Fruit fly (Drosophila melanogaster): ENCODE measurements around the gene anox.

Gene anox

dm6 chrX:21349800-21350309 lies 30.8 kb upstream of the anox start, which contains the start of the genes peng and sol:
TSS of gene peng (minus strand) at chrX:21349843.
TSS of gene sol (plus strand) at chrX:21350280.
- TF ChIP-seq tai (GFP tag; optimal IDR thresholded peaks at IDR 0.05) (no peak), Mio (GFP tag; optimal IDR thresholded peaks at IDR 0.05) (no peak), brk (GFP tag; optimal IDR thresholded peaks at IDR 0.05) (no peak), Vsx2 (GFP tag; optimal IDR thresholded peaks at IDR 0.05; ENCODE audit: partially characterized antibody) (no peak), h (GFP tag; optimal IDR thresholded peaks at IDR 0.05) (peak; percentile 77), Hr78 (GFP tag; optimal IDR thresholded peaks at IDR 0.05) (no peak), woc (GFP tag; optimal IDR thresholded peaks at IDR 0.05) (peak; percentile 78), Myc (optimal IDR thresholded peaks at IDR 0.05) (peak; percentile 61), sage (GFP tag; optimal IDR thresholded peaks at IDR 0.05) (no peak), br (GFP tag; optimal IDR thresholded peaks at IDR 0.05) (peak; percentile 68), pan (optimal IDR thresholded peaks at IDR 0.05) (no peak), Hr83 (GFP tag; optimal IDR thresholded peaks at IDR 0.05; ENCODE audit: poor library complexity, severe bottlenecking) (no peak), N (GFP tag; optimal IDR thresholded peaks at IDR 0.05) (no peak), Hnf4 (GFP tag; optimal IDR thresholded peaks at IDR 0.05) (no peak), psq (GFP tag; optimal IDR thresholded peaks at IDR 0.05) (peak; percentile 56), fru (GFP tag; optimal IDR thresholded peaks at IDR 0.05) (peak; percentile 71), Rel (GFP tag; optimal IDR thresholded peaks at IDR 0.05) (no peak), Rel (tag; optimal IDR thresholded peaks at IDR 0.05) (peak; percentile 26), ey (GFP tag; optimal IDR thresholded peaks at IDR 0.05) (peak; percentile 68), dsf (GFP tag; optimal IDR thresholded peaks at IDR 0.05; ENCODE audit: borderline replicate concordance) (no peak), GATAd (GFP tag; optimal IDR thresholded peaks at IDR 0.05) (no peak), OdsH (GFP tag; optimal IDR thresholded peaks at IDR 0.05) (peak; percentile 65), HLH106 (tag; optimal IDR thresholded peaks at IDR 0.05) (peak; percentile 74), dmrt93B (GFP tag; optimal IDR thresholded peaks at IDR 0.05) (no peak), usp (GFP tag; optimal IDR thresholded peaks at IDR 0.05) (no peak), rgr (GFP tag; optimal IDR thresholded peaks at IDR 0.05) (peak; percentile 74), Abd-B (GFP tag; optimal IDR thresholded peaks at IDR 0.05) (no peak), foxo (GFP tag; optimal IDR thresholded peaks at IDR 0.05) (peak in 1 of 2 experiments; percentile 81), CG32264 (GFP tag; optimal IDR thresholded peaks at IDR 0.05) (peak; percentile 3), Dfd (GFP tag; optimal IDR thresholded peaks at IDR 0.05) (no peak), CG9705 (GFP tag; optimal IDR thresholded peaks at IDR 0.05) (peak; percentile 53), sv (GFP tag; optimal IDR thresholded peaks at IDR 0.05) (peak; percentile 71), Sp1 (GFP tag; optimal IDR thresholded peaks at IDR 0.05) (peak; percentile 70)

dm6 chrX:21345036-21345500 lies 26.0 kb upstream of the anox start, which contains the start of gene dod:
TSS of gene dod (plus strand) at chrX:21345358.
- TF ChIP-seq woc (GFP tag; optimal IDR thresholded peaks at IDR 0.05): peak; percentile 65
- no peak for TF ChIP-seq fru (GFP tag; optimal IDR thresholded peaks at IDR 0.05)
- TF ChIP-seq Abd-B (GFP tag; optimal IDR thresholded peaks at IDR 0.05): no peak
- TF ChIP-seq sage (GFP tag; optimal IDR thresholded peaks at IDR 0.05): no peak
- TF ChIP-seq CrebA (GFP tag; optimal IDR thresholded peaks at IDR 0.05; ENCODE audit: borderline replicate concordance): no peak
- TF ChIP-seq Myc (optimal IDR thresholded peaks at IDR 0.05): peak; percentile 47
- no peak for TF ChIP-seq Rel (GFP tag; optimal IDR thresholded peaks at IDR 0.05)
- peak; percentile 28 for TF ChIP-seq Rel (tag; optimal IDR thresholded peaks at IDR 0.05)
- peak; percentile 41 for TF ChIP-seq HLH106 (tag; optimal IDR thresholded peaks at IDR 0.05)
- peak; percentile 60 for TF ChIP-seq Sp1 (GFP tag; optimal IDR thresholded peaks at IDR 0.05)
- TF ChIP-seq OdsH (GFP tag; optimal IDR thresholded peaks at IDR 0.05): peak; percentile 35
- TF ChIP-seq N (GFP tag; optimal IDR thresholded peaks at IDR 0.05): no peak
- peak; percentile 43 for TF ChIP-seq ey (GFP tag; optimal IDR thresholded peaks at IDR 0.05)
- no peak for TF ChIP-seq pan (optimal IDR thresholded peaks at IDR 0.05)
- TF ChIP-seq psq (GFP tag; optimal IDR thresholded peaks at IDR 0.05): no peak
- TF ChIP-seq foxo (GFP tag; optimal IDR thresholded peaks at IDR 0.05): no peak
- no peak for TF ChIP-seq Vsx2 (GFP tag; optimal IDR thresholded peaks at IDR 0.05; ENCODE audit: partially characterized antibody)
- no peak for TF ChIP-seq Dfd (GFP tag; optimal IDR thresholded peaks at IDR 0.05)
- peak; percentile 5 for TF ChIP-seq CG9705 (GFP tag; optimal IDR thresholded peaks at IDR 0.05)
- TF ChIP-seq sv (GFP tag; optimal IDR thresholded peaks at IDR 0.05): peak; percentile 24

- TF ChIP-seq Mio (GFP tag; optimal IDR thresholded peaks at IDR 0.05) (peak; percentile 15), pan (optimal IDR thresholded peaks at IDR 0.05) (no peak), dsf (GFP tag; optimal IDR thresholded peaks at IDR 0.05; ENCODE audit: borderline replicate concordance) (peak; percentile 46), Hr83 (GFP tag; optimal IDR thresholded peaks at IDR 0.05; ENCODE audit: poor library complexity, severe bottlenecking) (peak; percentile 89), Dfd (GFP tag; optimal IDR thresholded peaks at IDR 0.05) (no peak), sage (GFP tag; optimal IDR thresholded peaks at IDR 0.05) (no peak), brk (GFP tag; optimal IDR thresholded peaks at IDR 0.05) (no peak), tai (GFP tag; optimal IDR thresholded peaks at IDR 0.05) (no peak), Vsx2 (GFP tag; optimal IDR thresholded peaks at IDR 0.05; ENCODE audit: partially characterized antibody) (no peak), h (GFP tag; optimal IDR thresholded peaks at IDR 0.05) (peak; percentile 87), Jra (GFP tag; optimal IDR thresholded peaks at IDR 0.05) (peak; percentile 59), CG32264 (GFP tag; optimal IDR thresholded peaks at IDR 0.05) (peak; percentile 76), sv (GFP tag; optimal IDR thresholded peaks at IDR 0.05) (peak; percentile 69), jim (GFP tag; optimal IDR thresholded peaks at IDR 0.05) (peak; percentile 70), usp (GFP tag; optimal IDR thresholded peaks at IDR 0.05) (no peak), dl (GFP tag; optimal IDR thresholded peaks at IDR 0.05; ENCODE audit: insufficient read depth in 1 of 2, partially characterized antibody in 2 of 2) (no peak), Myc (optimal IDR thresholded peaks at IDR 0.05) (peak; percentile 51), CG9705 (GFP tag; optimal IDR thresholded peaks at IDR 0.05) (peak; percentile 60), HLH106 (tag; optimal IDR thresholded peaks at IDR 0.05) (peak; percentile 78), N (GFP tag; optimal IDR thresholded peaks at IDR 0.05) (no peak), GATAd (GFP tag; optimal IDR thresholded peaks at IDR 0.05) (peak; percentile 60), fru (GFP tag; optimal IDR thresholded peaks at IDR 0.05) (peak; percentile 83), ey (GFP tag; optimal IDR thresholded peaks at IDR 0.05) (peak; percentile 86), dmrt93B (GFP tag; optimal IDR thresholded peaks at IDR 0.05) (no peak), rgr (GFP tag; optimal IDR thresholded peaks at IDR 0.05) (peak; percentile 88), CrebA (GFP tag; optimal IDR thresholded peaks at IDR 0.05; ENCODE audit: borderline replicate concordance) (no peak), OdsH (GFP tag; optimal IDR thresholded peaks at IDR 0.05) (peak; percentile 72), psq (GFP tag; optimal IDR thresholded peaks at IDR 0.05) (peak; percentile 67), br (GFP tag; optimal IDR thresholded peaks at IDR 0.05) (peak; percentile 79), Sp1 (GFP tag; optimal IDR thresholded peaks at IDR 0.05) (peak; percentile 86), Dif (GFP tag; optimal IDR thresholded peaks at IDR 0.05; ENCODE audit: partially characterized antibody) (peak; percentile 13)
Measured at dm6 chrX:21339476-21339931, 20.4 kb upstream of the anox start, which contains the start of the genes tty and fliI. TSS of gene tty (minus strand) at chrX:21339676. TSS of gene fliI (plus strand) at chrX:21339741.
